Worm (Caenorhabditis elegans) whole organism, L3 larva: ENCODE results near the gene ttr-32.

Source experiments
- ceh-28 ChIP-seq: fragments of 150-350 bp; optimal IDR thresholded peaks from 2 replicates; lab custom pipeline; 2014; ENCODE audit warnings: missing biosample characterization, missing genetic modification reagents, missing genetic modification characterization
- ceh-82 ChIP-seq: fragments of 150-350 bp; optimal IDR thresholded peaks from 2 replicates; lab custom pipeline; 2014; ENCODE audit warnings: missing biosample characterization, missing genetic modification characterization
- nhr-67 ChIP-seq: fragments of 150-350 bp; optimal IDR thresholded peaks from 2 replicates; lab custom pipeline; 2014; ENCODE audit warnings: missing biosample characterization, missing genetic modification characterization
- pha-4 ChIP-seq: fragments of 150-350 bp; optimal IDR thresholded peaks from 2 replicates; lab custom pipeline; 2014; ENCODE audit warnings: missing biosample characterization, missing genetic modification reagents, missing genetic modification characterization
- skn-1 ChIP-seq: fragments of 150-350 bp; optimal IDR thresholded peaks from 2 replicates; lab custom pipeline; 2014; ENCODE audit warnings: missing biosample characterization, missing genetic modification characterization
- snpc-4 ChIP-seq: fragments of 150-350 bp; optimal IDR thresholded peaks from 2 replicates; lab custom pipeline; 2014; ENCODE audit warnings: missing biosample characterization, missing genetic modification characterization

- TF ChIP-seq snpc-4 (tag; lab: Kevin White, UChicago) (no peak), ceh-82 (no peak), nhr-67 (tag; lab: Kevin White, UChicago) (no peak), ceh-28 (peak; percentile 34), skn-1 (tag; lab: Kevin White, UChicago) (no peak), pha-4 (no peak)
Observed at ce11 chrIII:7534648-7535047, 31.6 kb upstream of the ttr-32 start.
